Worm (Caenorhabditis elegans) whole organism, L3 larva: ENCODE measurements around the gene zim-1.

ENCODE experiments used
- ama-1 ChIP-seq: fragments of 150-350 bp; optimal IDR thresholded peaks from 2 replicates; lab custom pipeline; 2018
- ceh-16 ChIP-seq: sonication (generic microtip); optimal IDR thresholded peaks from 2 replicates; lab custom pipeline; 2017; ENCODE audit warnings: missing biosample characterization, missing genetic modification characterization
- ceh-82 ChIP-seq: fragments of 150-350 bp; optimal IDR thresholded peaks from 2 replicates; lab custom pipeline; 2014; ENCODE audit warnings: missing biosample characterization, missing genetic modification characterization
- daf-12 ChIP-seq: fragments of 150-350 bp; optimal IDR thresholded peaks from 2 replicates; lab custom pipeline; 2014; ENCODE audit warnings: missing biosample characterization, missing genetic modification reagents, missing genetic modification characterization
- egl-27 ChIP-seq: sonication (generic microtip); optimal IDR thresholded peaks from 4 replicates; lab custom pipeline; 2017; ENCODE audit warnings: missing biosample characterization, missing genetic modification reagents, missing genetic modification characterization
- egl-5 ChIP-seq: fragments of 150-350 bp; optimal IDR thresholded peaks from 2 replicates; lab custom pipeline; 2017; ENCODE audit warnings: missing biosample characterization, missing genetic modification reagents, missing genetic modification characterization, inconsistent platforms
- elt-1 ChIP-seq: fragments of 150-350 bp; optimal IDR thresholded peaks from 2 replicates; lab custom pipeline; 2014; ENCODE audit warnings: missing biosample characterization, missing genetic modification characterization
- fkh-10 ChIP-seq: sonication (generic microtip); optimal IDR thresholded peaks from 2 replicates; lab custom pipeline; 2017; ENCODE audit warnings: missing biosample characterization, missing genetic modification reagents, missing genetic modification characterization
- fkh-2 ChIP-seq: fragments of 150-350 bp; optimal IDR thresholded peaks from 2 replicates; lab custom pipeline; 2014; ENCODE audit warnings: missing biosample characterization, missing genetic modification reagents, missing genetic modification characterization
- fos-1 ChIP-seq: fragments of 150-350 bp; optimal IDR thresholded peaks from 2 replicates; lab custom pipeline; 2014; ENCODE audit warnings: missing biosample characterization, missing genetic modification characterization
- hmg-11 ChIP-seq: sonication (generic microtip); optimal IDR thresholded peaks from 2 replicates; lab custom pipeline; 2016; ENCODE audit warnings: missing genetic modification characterization, missing compliant biosample characterization
- jun-1 ChIP-seq: fragments of 150-350 bp; optimal IDR thresholded peaks from 2 replicates; lab custom pipeline; 2014; ENCODE audit warnings: missing biosample characterization, missing genetic modification reagents, missing genetic modification characterization
- lin-39 ChIP-seq: fragments of 150-350 bp; optimal IDR thresholded peaks from 2 replicates; lab custom pipeline; 2018; ENCODE audit warnings: missing biosample characterization, missing genetic modification reagents, missing genetic modification characterization
- lsy-12 ChIP-seq: sonication (generic microtip); optimal IDR thresholded peaks from 2 replicates; lab custom pipeline; 2016; ENCODE audit warnings: mild to moderate bottlenecking, missing genetic modification characterization, missing compliant biosample characterization
- mml-1 ChIP-seq: fragments of 150-350 bp; sonication (generic microtip); optimal IDR thresholded peaks from 3 replicates; lab custom pipeline; 2014; ENCODE audit warnings: missing biosample characterization, missing genetic modification characterization
- nfya-1 ChIP-seq: sonication (generic microtip); optimal IDR thresholded peaks from 2 replicates; lab custom pipeline; 2017; ENCODE audit warnings: missing genetic modification characterization, mild to moderate bottlenecking, missing compliant biosample characterization, antibody characterized with exemption, moderate library complexity; ENCODE audit not compliant: insufficient read depth
- nhr-11 ChIP-seq: fragments of 150-350 bp; optimal IDR thresholded peaks from 2 replicates; lab custom pipeline; 2014; ENCODE audit warnings: missing biosample characterization, missing genetic modification characterization
- nhr-23 ChIP-seq: fragments of 150-350 bp; optimal IDR thresholded peaks from 2 replicates; lab custom pipeline; 2014; ENCODE audit warnings: missing biosample characterization, missing genetic modification reagents, missing genetic modification characterization
- nhr-237 ChIP-seq: fragments of 150-350 bp; optimal IDR thresholded peaks from 2 replicates; lab custom pipeline; 2014; ENCODE audit warnings: missing biosample characterization, missing genetic modification characterization
- nhr-25 ChIP-seq: sonication (generic microtip); optimal IDR thresholded peaks from 2 replicates; lab custom pipeline; 2017; ENCODE audit warnings: missing biosample characterization, missing genetic modification characterization
- nhr-28 ChIP-seq: fragments of 150-350 bp; optimal IDR thresholded peaks from 2 replicates; lab custom pipeline; 2014; ENCODE audit warnings: missing biosample characterization, missing genetic modification characterization
- nhr-43 ChIP-seq: sonication (generic microtip); optimal IDR thresholded peaks from 2 replicates; lab custom pipeline; 2016; ENCODE audit warnings: mild to moderate bottlenecking, missing genetic modification characterization, missing compliant biosample characterization; ENCODE audit not compliant: poor library complexity, severe bottlenecking
- nhr-67 ChIP-seq: fragments of 150-350 bp; optimal IDR thresholded peaks from 2 replicates; lab custom pipeline; 2014; ENCODE audit warnings: missing biosample characterization, missing genetic modification characterization
- nhr-76 ChIP-seq: fragments of 150-350 bp; sonication (generic microtip); optimal IDR thresholded peaks from 5 replicates; lab custom pipeline; 2014; ENCODE audit warnings: missing biosample characterization, missing genetic modification characterization
- pha-4 ChIP-seq: fragments of 150-350 bp; optimal IDR thresholded peaks from 2 replicates; lab custom pipeline; 2014; ENCODE audit warnings: missing biosample characterization, missing genetic modification reagents, missing genetic modification characterization
- pqm-1 ChIP-seq: fragments of 150-350 bp; optimal IDR thresholded peaks from 2 replicates; lab custom pipeline; 2017; ENCODE audit warnings: missing biosample characterization, missing genetic modification characterization, inconsistent platforms
- sea-2 ChIP-seq: fragments of 150-350 bp; sonication (generic microtip); optimal IDR thresholded peaks from 4 replicates; lab custom pipeline; 2014; ENCODE audit warnings: missing biosample characterization, missing genetic modification reagents, missing genetic modification characterization
- skn-1 ChIP-seq: fragments of 150-350 bp; optimal IDR thresholded peaks from 2 replicates; lab custom pipeline; 2014; ENCODE audit warnings: missing biosample characterization, missing genetic modification characterization
- snpc-4 ChIP-seq: fragments of 150-350 bp; optimal IDR thresholded peaks from 2 replicates; lab custom pipeline; 2014; ENCODE audit warnings: missing biosample characterization, missing genetic modification characterization
- tbx-2 ChIP-seq: sonication (generic microtip); optimal IDR thresholded peaks from 2 replicates; lab custom pipeline; 2016; ENCODE audit warnings: mild to moderate bottlenecking, missing genetic modification characterization, missing compliant biosample characterization
- unc-39 ChIP-seq: sonication (generic microtip); optimal IDR thresholded peaks from 4 replicates; lab custom pipeline; 2017; ENCODE audit warnings: missing biosample characterization, missing genetic modification characterization

The zim-1 gene

ce11 chrIV:10570065-10570464, 23.2 kb downstream of the zim-1 start:
- TF ChIP-seq daf-12 (tag; lab: Kevin White, UChicago) (no peak), skn-1 (tag; lab: Kevin White, UChicago) (no peak), nhr-23 (tag; lab: Kevin White, UChicago) (peak; percentile 38), nhr-43 (tag; lab: Kevin White, UChicago) (peak; percentile 16)

ce11 chrIV:10571020-10571419, 24.1 kb downstream of the zim-1 start:
- TF ChIP-seq unc-39 (tag; lab: Kevin White, UChicago) (no peak), elt-1 (tag; lab: Kevin White, UChicago) (no peak), sea-2 (GFP tag; lab: Kevin White, UChicago) (no peak), nhr-25 (no peak), ceh-82 (tag; lab: Kevin White, UChicago) (no peak), jun-1 (tag; lab: Kevin White, UChicago) (no peak), snpc-4 (tag; lab: Kevin White, UChicago) (no peak), hmg-11 (tag; lab: Kevin White, UChicago) (no peak), nhr-28 (tag; lab: Kevin White, UChicago) (no peak), pqm-1 (tag; lab: Kevin White, UChicago) (no peak), ceh-16 (tag; lab: Kevin White, UChicago) (no peak), ama-1 (lab: Kevin White, UChicago) (no peak), egl-5 (no peak), daf-12 (tag; lab: Kevin White, UChicago) (no peak)

- TF ChIP-seq fkh-10 (peak; percentile 76), nfya-1 (no peak)
Observed at ce11 chrIV:10573471-10573870, 26.6 kb downstream of the zim-1 start.

DNA sequence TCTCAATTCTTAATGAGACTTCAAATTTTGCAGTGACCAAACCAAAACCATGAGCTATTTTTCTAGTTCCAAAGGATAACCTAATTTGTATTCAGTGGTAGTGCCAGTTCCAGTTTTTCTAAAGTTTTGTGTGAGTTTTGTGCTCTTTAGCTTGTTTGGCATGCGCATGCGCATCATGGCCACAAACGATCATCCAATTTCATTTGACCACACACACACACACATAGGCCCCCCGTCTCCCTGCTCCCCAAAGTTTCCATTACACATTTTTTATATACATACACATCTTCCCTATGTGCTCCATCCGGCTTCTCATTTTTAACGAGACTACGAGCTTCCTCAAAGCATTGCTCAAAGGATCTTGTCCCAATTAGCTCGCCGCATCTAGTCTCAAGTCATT, 27.6 kb downstream of the zim-1 start:
- TF ChIP-seq skn-1 (tag; lab: Kevin White, UChicago) (no peak), snpc-4 (tag; lab: Kevin White, UChicago) (no peak), daf-12 (tag; lab: Kevin White, UChicago) (no peak), lin-39 (tag; lab: Kevin White, UChicago) (peak; percentile 34), nhr-237 (tag; lab: Kevin White, UChicago) (no peak), ama-1 (lab: Kevin White, UChicago) (no peak), mml-1 (no peak)

ce11 chrIV:10576050-10576449, 29.2 kb downstream of the zim-1 start, which contains the start of gene efn-2:
TSS of gene efn-2 (plus strand) at chrIV:10576350.
- TF ChIP-seq nhr-76 (tag; lab: Kevin White, UChicago): no peak
- peak; percentile 13 for TF ChIP-seq egl-5
- TF ChIP-seq, all 47 proteins: peak for 1

DNA sequence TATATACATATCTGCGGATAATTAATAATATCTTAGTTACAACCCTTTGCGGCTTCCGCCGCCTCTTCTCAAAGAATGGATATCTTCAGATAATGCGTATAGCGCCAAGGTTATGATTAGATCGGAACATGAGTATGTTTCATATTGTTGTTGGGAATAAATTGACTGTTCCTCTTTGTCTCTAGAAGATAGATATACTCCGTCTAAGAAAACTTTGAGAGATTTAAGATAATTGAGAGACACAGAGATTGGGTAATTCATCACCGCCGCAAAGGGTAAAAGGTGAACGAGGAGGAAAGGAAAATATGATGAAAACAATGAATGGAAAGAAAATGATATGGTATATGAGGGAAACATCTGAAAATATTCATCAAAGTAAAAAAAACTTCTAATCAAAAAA, 29.7 kb downstream of the zim-1 start:
- no peak for TF ChIP-seq fkh-2 (tag; lab: Kevin White, UChicago)
- TF ChIP-seq elt-1 (tag; lab: Kevin White, UChicago): no peak
- no peak for TF ChIP-seq pha-4 (tag; lab: Kevin White, UChicago)
- TF ChIP-seq tbx-2 (tag; lab: Kevin White, UChicago): no peak
- TF ChIP-seq sea-2 (GFP tag; lab: Kevin White, UChicago): no peak
- peak; percentile 34 for TF ChIP-seq nhr-23 (tag; lab: Kevin White, UChicago)
- no peak for TF ChIP-seq egl-27 (tag; lab: Kevin White, UChicago)

- no peak for TF ChIP-seq lsy-12 (tag; lab: Kevin White, UChicago)
- no peak for TF ChIP-seq nhr-25
- no peak for TF ChIP-seq fos-1 (tag; lab: Kevin White, UChicago)
- no peak for TF ChIP-seq ama-1 (lab: Kevin White, UChicago)
- no peak for TF ChIP-seq pqm-1 (tag; lab: Kevin White, UChicago)
- no peak for TF ChIP-seq nhr-67 (tag; lab: Kevin White, UChicago)
- TF ChIP-seq lin-39 (tag; lab: Kevin White, UChicago): no peak
- TF ChIP-seq skn-1 (tag; lab: Kevin White, UChicago): no peak
- TF ChIP-seq nhr-23 (tag; lab: Kevin White, UChicago): no peak
- no peak for TF ChIP-seq nhr-28 (tag; lab: Kevin White, UChicago)
- no peak for TF ChIP-seq elt-1 (tag; lab: Kevin White, UChicago)
- TF ChIP-seq nhr-11: no peak
- no peak for TF ChIP-seq sea-2 (GFP tag; lab: Kevin White, UChicago)
- TF ChIP-seq, all 47 proteins: peak for 0
Observed at ce11 chrIV:10577600-10577999, 30.7 kb downstream of the zim-1 start.
